Fruit fly (Drosophila melanogaster) whole organism, pupa: ENCODE measurements around the gene Send2.

Experiments
- CG10348 ChIP-seq: fragments of 200-800 bp; sonication (Bioruptor generic); IDR thresholded peaks from 2 replicates; pipeline ENCODE4 v1.3.6; 2022; ENCODE audit warnings: missing biosample characterization, missing genetic modification characterization
- CG12605 ChIP-seq: fragments of 200-800 bp; sonication (Bioruptor generic); IDR thresholded peaks from 2 replicates; pipeline ENCODE4 v1.3.6; 2022; ENCODE audit warnings: missing biosample characterization, missing genetic modification characterization
- CG13204 ChIP-seq: fragments of 200-800 bp; sonication (Bioruptor generic); optimal IDR thresholded peaks from 2 replicates; lab custom pipeline; 2018; ENCODE audit warnings: missing biosample characterization, mild to moderate bottlenecking, missing genetic modification characterization, moderate library complexity
- CG14655 ChIP-seq: fragments of 200-800 bp; sonication (Bioruptor generic); optimal IDR thresholded peaks from 3 replicates; lab custom pipeline; 2017; ENCODE audit warnings: mild to moderate bottlenecking, missing biosample characterization, missing genetic modification reagents, missing genetic modification characterization
- CG15710 ChIP-seq: fragments of 200-800 bp; sonication (Bioruptor generic); optimal IDR thresholded peaks from 2 replicates; lab custom pipeline; 2018; ENCODE audit warnings: missing biosample characterization, mild to moderate bottlenecking, missing genetic modification characterization, moderate library complexity
- CG17806 ChIP-seq: fragments of 200-800 bp; sonication (Bioruptor generic); optimal IDR thresholded peaks from 2 replicates; lab custom pipeline; 2018; ENCODE audit warnings: missing biosample characterization, mild to moderate bottlenecking, missing genetic modification characterization, moderate library complexity
- CG32121 ChIP-seq: fragments of 200-800 bp; sonication (Bioruptor generic); IDR thresholded peaks from 2 replicates; pipeline ENCODE4 v1.3.6; 2022; ENCODE audit warnings: missing biosample characterization, missing genetic modification characterization
- CG34367 ChIP-seq: fragments of 200-800 bp; sonication (Bioruptor generic); optimal IDR thresholded peaks from 2 replicates; lab custom pipeline; 2018; ENCODE audit warnings: missing biosample characterization, mild to moderate bottlenecking, missing genetic modification characterization
- CG4496 ChIP-seq: fragments of 200-800 bp; sonication (Bioruptor generic); IDR thresholded peaks from 3 replicates; pipeline ENCODE4 v1.3.6; 2022; ENCODE audit warnings: missing biosample characterization, missing genetic modification characterization
- CG8159 ChIP-seq: fragments of 200-800 bp; sonication (Bioruptor generic); optimal IDR thresholded peaks from 3 replicates; lab custom pipeline; 2018; ENCODE audit warnings: missing biosample characterization, mild to moderate bottlenecking, missing genetic modification characterization, moderate library complexity
- CG8301 ChIP-seq: fragments of 200-800 bp; sonication (Bioruptor generic); optimal IDR thresholded peaks from 2 replicates; lab custom pipeline; 2018; ENCODE audit warnings: missing biosample characterization, mild to moderate bottlenecking, missing genetic modification characterization
- CG9948 ChIP-seq: fragments of 200-800 bp; sonication (Bioruptor generic); optimal IDR thresholded peaks from 2 replicates; lab custom pipeline; 2018; ENCODE audit warnings: missing biosample characterization, mild to moderate bottlenecking, missing genetic modification characterization, moderate library complexity
- D1 ChIP-seq: fragments of 200-800 bp; sonication (Bioruptor generic); optimal IDR thresholded peaks from 2 replicates; lab custom pipeline; 2018; ENCODE audit warnings: missing biosample characterization, mild to moderate bottlenecking, missing genetic modification characterization, moderate library complexity
- EcR ChIP-seq: fragments of 200-800 bp; sonication (Bioruptor generic); optimal IDR thresholded peaks from 3 replicates; lab custom pipeline; 2019; ENCODE audit warnings: missing biosample characterization, missing genetic modification characterization, mild to moderate bottlenecking, moderate library complexity, missing genetic modification reagents
- Ets98B ChIP-seq: fragments of 200-800 bp; sonication (Bioruptor generic); IDR thresholded peaks from 2 replicates; pipeline ENCODE4 v1.3.6; 2022; ENCODE audit warnings: missing biosample characterization, missing genetic modification characterization
- Pif1A ChIP-seq: fragments of 200-800 bp; sonication (Bioruptor generic); optimal IDR thresholded peaks from 3 replicates; lab custom pipeline; 2016; ENCODE audit warnings: missing biosample characterization, missing genetic modification characterization
- Pif1B ChIP-seq: fragments of 200-800 bp; sonication (Bioruptor generic); optimal IDR thresholded peaks from 3 replicates; lab custom pipeline; 2016; ENCODE audit warnings: missing biosample characterization, missing genetic modification characterization
- Snoo ChIP-seq: fragments of 200-800 bp; sonication (Bioruptor generic); optimal IDR thresholded peaks from 3 replicates; lab custom pipeline; 2017; ENCODE audit warnings: missing biosample characterization, mild to moderate bottlenecking, missing genetic modification characterization, inconsistent platforms
- fd96Ca ChIP-seq: fragments of 200-800 bp; sonication (Bioruptor generic); IDR thresholded peaks from 3 replicates; pipeline ENCODE4 v1.3.6; 2022; ENCODE audit warnings: missing biosample characterization, missing genetic modification characterization
- gl ChIP-seq: fragments of 200-800 bp; sonication (Bioruptor generic); optimal IDR thresholded peaks from 2 replicates; lab custom pipeline; 2018; ENCODE audit warnings: missing biosample characterization, mild to moderate bottlenecking, missing genetic modification characterization
- rn ChIP-seq: fragments of 200-800 bp; sonication (Bioruptor generic); IDR thresholded peaks from 2 replicates; pipeline ENCODE4 v1.3.6; 2022; ENCODE audit warnings: missing biosample characterization, missing genetic modification characterization

Send2 gene

dm6 chr2L:14361736-14362180 lies 15.3 kb upstream of the Send2 start, which contains the start of gene spel1:
TSS of gene spel1 (plus strand) at chr2L:14362069.
- TF ChIP-seq CG8301 (tag; lab: Kevin White, UChicago): peak; percentile 70
- TF ChIP-seq CG15710 (tag; lab: Kevin White, UChicago): peak; percentile 72
- no peak for TF ChIP-seq CG13204 (GFP tag; lab: Kevin White, UChicago)
- peak; percentile 73 for TF ChIP-seq CG9948
- peak; percentile 78; the same call in 2 of the 3 replicates for TF ChIP-seq CG4496 (GFP tag; lab: Robert Waterston, UW)
- TF ChIP-seq gl (tag; lab: Kevin White, UChicago): no peak
- peak; percentile 57 for TF ChIP-seq Snoo (tag; lab: Kevin White, UChicago)
- peak; percentile 36 for TF ChIP-seq CG34367 (tag; lab: Kevin White, UChicago)
- TF ChIP-seq rn (GFP tag; lab: Robert Waterston, UW): peak; percentile 52; the same call in 1 of the 2 replicates
- TF ChIP-seq D1: peak; percentile 73
- TF ChIP-seq CG32121 (GFP tag; lab: Robert Waterston, UW): peak; percentile 75
- TF ChIP-seq Pif1B (GFP tag; lab: Kevin White, UChicago): no peak
- TF ChIP-seq Pif1A (GFP tag; lab: Kevin White, UChicago): no peak
- peak; percentile 72 for TF ChIP-seq CG14655 (GFP tag; lab: Kevin White, UChicago)
- TF ChIP-seq EcR (GFP tag; lab: Kevin White, UChicago): no peak
- TF ChIP-seq fd96Ca (GFP tag; lab: Robert Waterston, UW): 0 out of 3 replicates have a peak, but pooled peaks have one; percentile 12
- peak; percentile 79 for TF ChIP-seq CG12605 (GFP tag; lab: Robert Waterston, UW)
- TF ChIP-seq Ets98B (GFP tag; lab: Robert Waterston, UW): peak; percentile 68
- TF ChIP-seq CG10348 (GFP tag; lab: Robert Waterston, UW): no peak; the same call in 1 of the 2 replicates
- peak; percentile 77 for TF ChIP-seq CG17806 (tag; lab: Kevin White, UChicago)
- TF ChIP-seq CG8159 (tag; lab: Kevin White, UChicago): peak; percentile 82

- TF ChIP-seq CG9948 (no peak), CG32121 (GFP tag; lab: Robert Waterston, UW) (no peak), CG12605 (GFP tag; lab: Robert Waterston, UW) (no peak), CG14655 (GFP tag; lab: Kevin White, UChicago) (no peak), EcR (GFP tag; lab: Kevin White, UChicago) (no peak), CG8159 (tag; lab: Kevin White, UChicago) (no peak), CG8301 (tag; lab: Kevin White, UChicago) (no peak), Pif1B (GFP tag; lab: Kevin White, UChicago) (no peak), CG17806 (tag; lab: Kevin White, UChicago) (no peak), fd96Ca (GFP tag; lab: Robert Waterston, UW) (no peak)
Observed at dm6 chr2L:14361281-14361680, 14.8 kb upstream of the Send2 start.

dm6 chr2L:14358780-14359462 lies 12.4 kb upstream of the Send2 start, which contains the start of gene Pgant35A:
TSS of gene Pgant35A (plus strand) at chr2L:14359252.
- TF ChIP-seq D1: peak; percentile 45
- peak; percentile 3 for TF ChIP-seq CG15710 (tag; lab: Kevin White, UChicago)
- no peak for TF ChIP-seq Pif1A (GFP tag; lab: Kevin White, UChicago)
- no peak for TF ChIP-seq Pif1B (GFP tag; lab: Kevin White, UChicago)
- TF ChIP-seq CG4496 (GFP tag; lab: Robert Waterston, UW): no peak
- TF ChIP-seq CG9948: peak; percentile 3
- TF ChIP-seq CG14655 (GFP tag; lab: Kevin White, UChicago): no peak
- TF ChIP-seq CG8159 (tag; lab: Kevin White, UChicago): peak; percentile 12
- TF ChIP-seq CG17806 (tag; lab: Kevin White, UChicago): no peak
- TF ChIP-seq CG12605 (GFP tag; lab: Robert Waterston, UW): peak; percentile 45; the same call in 1 of the 2 replicates
- 0 out of 2 replicates have a peak, but pooled peaks have one; percentile 5 for TF ChIP-seq Ets98B (GFP tag; lab: Robert Waterston, UW)
- no peak for TF ChIP-seq CG8301 (tag; lab: Kevin White, UChicago)
- TF ChIP-seq CG32121 (GFP tag; lab: Robert Waterston, UW): no peak
- no peak for TF ChIP-seq Snoo (tag; lab: Kevin White, UChicago)
- TF ChIP-seq CG13204 (GFP tag; lab: Kevin White, UChicago): no peak
- no peak for TF ChIP-seq CG34367 (tag; lab: Kevin White, UChicago)
- TF ChIP-seq rn (GFP tag; lab: Robert Waterston, UW): no peak
- TF ChIP-seq fd96Ca (GFP tag; lab: Robert Waterston, UW): no peak
- no peak for TF ChIP-seq EcR (GFP tag; lab: Kevin White, UChicago)
- TF ChIP-seq gl (tag; lab: Kevin White, UChicago): no peak
- no peak for TF ChIP-seq CG10348 (GFP tag; lab: Robert Waterston, UW)

- TF ChIP-seq Snoo (tag; lab: Kevin White, UChicago): no peak
- TF ChIP-seq CG34367 (tag; lab: Kevin White, UChicago): no peak
- no peak for TF ChIP-seq EcR (GFP tag; lab: Kevin White, UChicago)
- TF ChIP-seq CG13204 (GFP tag; lab: Kevin White, UChicago): no peak
- TF ChIP-seq CG8159 (tag; lab: Kevin White, UChicago): no peak
- no peak for TF ChIP-seq Ets98B (GFP tag; lab: Robert Waterston, UW)
- TF ChIP-seq CG9948: no peak
- no peak for TF ChIP-seq gl (tag; lab: Kevin White, UChicago)
Observed at dm6 chr2L:14356793-14357372, 10.4 kb upstream of the Send2 start.

dm6 chr2L:14356279-14356678 lies 9.8 kb upstream of the Send2 start:
- TF ChIP-seq Ets98B (GFP tag; lab: Robert Waterston, UW) (no peak; the same call in 1 of the 2 replicates), Pif1A (GFP tag; lab: Kevin White, UChicago) (no peak), CG14655 (GFP tag; lab: Kevin White, UChicago) (no peak), rn (GFP tag; lab: Robert Waterston, UW) (no peak), CG32121 (GFP tag; lab: Robert Waterston, UW) (no peak), Snoo (tag; lab: Kevin White, UChicago) (no peak), fd96Ca (GFP tag; lab: Robert Waterston, UW) (no peak), D1 (no peak), CG12605 (GFP tag; lab: Robert Waterston, UW) (no peak), CG8301 (tag; lab: Kevin White, UChicago) (no peak), CG10348 (GFP tag; lab: Robert Waterston, UW) (no peak), CG17806 (tag; lab: Kevin White, UChicago) (no peak), CG15710 (tag; lab: Kevin White, UChicago) (no peak), gl (tag; lab: Kevin White, UChicago) (no peak), CG9948 (no peak), CG8159 (tag; lab: Kevin White, UChicago) (no peak), Pif1B (GFP tag; lab: Kevin White, UChicago) (no peak), CG34367 (tag; lab: Kevin White, UChicago) (no peak), CG4496 (GFP tag; lab: Robert Waterston, UW) (no peak), EcR (GFP tag; lab: Kevin White, UChicago) (no peak)
